Fruit fly (Drosophila melanogaster) whole organism, embryonic: ENCODE measurements around the gene CG15283.

Experiments
- Abd-B ChIP-seq: fragments of 200-800 bp; sonication (Bioruptor generic); optimal IDR thresholded peaks from 2 replicates; lab custom pipeline; 2018; ENCODE audit warnings: missing biosample characterization, mild to moderate bottlenecking, missing genetic modification characterization, moderate library complexity
- Atf3 ChIP-seq: fragments of 200-800 bp; sonication (Bioruptor generic); optimal IDR thresholded peaks from 3 replicates; lab custom pipeline; 2016; ENCODE audit warnings: missing biosample characterization, missing genetic modification characterization
- B-H2 ChIP-seq: fragments of 200-800 bp; sonication (Bioruptor generic); optimal IDR thresholded peaks from 2 replicates; lab custom pipeline; 2018; ENCODE audit warnings: missing biosample characterization, mild to moderate bottlenecking, missing genetic modification characterization
- CG1024 ChIP-seq: fragments of 200-800 bp; sonication (Bioruptor generic); IDR thresholded peaks from 2 replicates; pipeline ENCODE4 v1.3.6; 2022; ENCODE audit warnings: missing biosample characterization, missing genetic modification characterization
- CG10321 ChIP-seq: fragments of 200-800 bp; sonication (Bioruptor generic); IDR thresholded peaks from 2 replicates; pipeline ENCODE4 v1.3.6; 2022; ENCODE audit warnings: missing biosample characterization, missing genetic modification characterization
- CG10979 ChIP-seq: fragments of 200-800 bp; sonication (Bioruptor generic); optimal IDR thresholded peaks from 2 replicates; lab custom pipeline; 2018; ENCODE audit warnings: missing biosample characterization, mild to moderate bottlenecking, missing genetic modification characterization, moderate library complexity
- CG11085 ChIP-seq: fragments of 200-800 bp; sonication (Bioruptor generic); IDR thresholded peaks from 2 replicates; pipeline ENCODE4 v1.3.6; 2022; ENCODE audit warnings: missing biosample characterization, missing genetic modification characterization
- CG11398 ChIP-seq: fragments of 200-800 bp; sonication (Bioruptor generic); optimal IDR thresholded peaks from 2 replicates; lab custom pipeline; 2016; ENCODE audit warnings: missing biosample characterization, missing genetic modification characterization
- CG11456 ChIP-seq: fragments of 200-800 bp; sonication (Bioruptor generic); IDR thresholded peaks from 3 replicates; pipeline ENCODE4 v1.3.6; 2022; ENCODE audit warnings: missing biosample characterization, missing genetic modification characterization
- CG11504 ChIP-seq: fragments of 200-800 bp; sonication (Bioruptor generic); optimal IDR thresholded peaks from 3 replicates; lab custom pipeline; 2019; ENCODE audit warnings: missing biosample characterization, mild to moderate bottlenecking, missing genetic modification characterization, moderate library complexity
- CG12219 ChIP-seq: fragments of 200-800 bp; sonication (Bioruptor generic); optimal IDR thresholded peaks from 3 replicates; lab custom pipeline; 2018; ENCODE audit warnings: missing biosample characterization, mild to moderate bottlenecking, missing genetic modification characterization
- CG1233 ChIP-seq: fragments of 200-800 bp; sonication (Bioruptor generic); optimal IDR thresholded peaks from 4 replicates; lab custom pipeline; 2018; ENCODE audit warnings: missing biosample characterization, mild to moderate bottlenecking, missing genetic modification characterization
- CG13424 ChIP-seq: fragments of 200-800 bp; sonication (Bioruptor generic); optimal IDR thresholded peaks from 2 replicates; lab custom pipeline; 2019; ENCODE audit warnings: missing biosample characterization, mild to moderate bottlenecking, missing genetic modification characterization, moderate library complexity
- CG18262 ChIP-seq: fragments of 200-800 bp; optimal IDR thresholded peaks from 3 replicates; lab custom pipeline; 2019; ENCODE audit warnings: missing biosample characterization, mild to moderate bottlenecking, missing genetic modification characterization, moderate library complexity
- CG31388 ChIP-seq: fragments of 200-800 bp; sonication (Bioruptor generic); optimal IDR thresholded peaks from 2 replicates; lab custom pipeline; 2016; ENCODE audit warnings: missing biosample characterization, missing genetic modification characterization
- CG3163 ChIP-seq: fragments of 200-800 bp; sonication (Bioruptor generic); optimal IDR thresholded peaks from 3 replicates; lab custom pipeline; 2016; ENCODE audit warnings: missing biosample characterization, missing genetic modification characterization
- CG3838 ChIP-seq: fragments of 200-800 bp; sonication (Bioruptor generic); optimal IDR thresholded peaks from 3 replicates; lab custom pipeline; 2016; ENCODE audit warnings: missing biosample characterization, missing genetic modification characterization
- CG3847 ChIP-seq: fragments of 200-800 bp; sonication (Bioruptor generic); IDR thresholded peaks from 2 replicates; pipeline ENCODE4 v1.3.6; 2022; ENCODE audit warnings: missing biosample characterization, missing genetic modification characterization
- CG9932 ChIP-seq: fragments of 200-800 bp; sonication (Bioruptor generic); IDR thresholded peaks from 2 replicates; pipeline ENCODE4 v1.3.6; 2022; ENCODE audit warnings: missing biosample characterization, missing genetic modification characterization
- Deaf1 ChIP-seq: fragments of 200-800 bp; optimal IDR thresholded peaks from 3 replicates; lab custom pipeline; 2019; ENCODE audit warnings: missing biosample characterization, mild to moderate bottlenecking, missing genetic modification characterization, moderate library complexity
- ERR ChIP-seq: fragments of 200-800 bp; sonication (Bioruptor generic); optimal IDR thresholded peaks from 2 replicates; lab custom pipeline; 2016; ENCODE audit warnings: missing biosample characterization, missing genetic modification characterization
- Ets65A ChIP-seq: fragments of 200-800 bp; sonication (Bioruptor generic); peaks from one replicate; lab custom pipeline; 2016; ENCODE audit warnings: missing biosample characterization, missing genetic modification characterization
- HLH54F ChIP-seq: fragments of 200-800 bp; sonication (Bioruptor generic); optimal IDR thresholded peaks from 3 replicates; lab custom pipeline; 2016; ENCODE audit warnings: missing biosample characterization, missing genetic modification characterization
- Jarid2 ChIP-seq: fragments of 200-800 bp; sonication (Bioruptor generic); optimal IDR thresholded peaks from 3 replicates; lab custom pipeline; 2017; ENCODE audit warnings: mild to moderate bottlenecking, missing biosample characterization, missing genetic modification reagents, missing genetic modification characterization
- MESR4 ChIP-seq: fragments of 200-800 bp; sonication (Bioruptor generic); optimal IDR thresholded peaks from 2 replicates; lab custom pipeline; 2018; ENCODE audit warnings: missing biosample characterization, mild to moderate bottlenecking, missing genetic modification characterization, moderate library complexity
- Mrtf ChIP-seq: fragments of 200-800 bp; sonication (Bioruptor generic); IDR thresholded peaks from 3 replicates; pipeline ENCODE4 v1.3.6; 2022; ENCODE audit warnings: missing biosample characterization, missing genetic modification characterization
- Nf-YB ChIP-seq: fragments of 200-800 bp; sonication (Bioruptor generic); optimal IDR thresholded peaks from 3 replicates; lab custom pipeline; 2019; ENCODE audit warnings: missing biosample characterization, mild to moderate bottlenecking, missing genetic modification characterization, moderate library complexity
- Sin3A ChIP-seq: fragments of >200 bp; optimal IDR thresholded peaks from 2 replicates; lab custom pipeline; 2018
- Tbp ChIP-seq: fragments of >200 bp; optimal IDR thresholded peaks from 2 replicates; lab custom pipeline; 2018; ENCODE audit warnings: missing biosample characterization, missing genetic modification characterization
- Vsx1 ChIP-seq: fragments of 200-800 bp; sonication (Bioruptor generic); optimal IDR thresholded peaks from 2 replicates; lab custom pipeline; 2017; ENCODE audit warnings: missing biosample characterization, mild to moderate bottlenecking, missing genetic modification characterization, missing genetic modification reagents
- az2 ChIP-seq: fragments of 200-800 bp; sonication (Bioruptor generic); optimal IDR thresholded peaks from 3 replicates; lab custom pipeline; 2016; ENCODE audit warnings: missing biosample characterization, missing genetic modification characterization
- bbx ChIP-seq: fragments of 200-800 bp; sonication (Bioruptor generic); IDR thresholded peaks from 2 replicates; pipeline ENCODE4 v1.3.6; 2022; ENCODE audit warnings: missing biosample characterization, missing genetic modification characterization; ENCODE audit not compliant: partially characterized antibody
- bsh ChIP-seq, 2 experiments: fragments of 200-800 bp; sonication (Bioruptor generic); optimal IDR thresholded peaks; 2 replicates each; lab custom pipeline; 2017 to 2018; ENCODE audit warnings: mild to moderate bottlenecking in 2 of 2, missing biosample characterization in 2 of 2, missing genetic modification characterization in 2 of 2, moderate library complexity in 1 of 2
- cas ChIP-seq: fragments of 200-800 bp; sonication (Bioruptor generic); IDR thresholded peaks from 2 replicates; pipeline ENCODE4 v1.3.6; 2022; ENCODE audit warnings: missing biosample characterization, missing genetic modification characterization
- chif ChIP-seq, 2 experiments: fragments of 200-800 bp; sonication (Bioruptor generic); optimal IDR thresholded peaks; 3 replicates each; lab custom pipeline; 2016; ENCODE audit warnings: missing biosample characterization in 2 of 2, missing genetic modification characterization in 2 of 2
- chm ChIP-seq: fragments of 200-800 bp; sonication (Bioruptor generic); IDR thresholded peaks from 2 replicates; pipeline ENCODE4 v1.3.6; 2022; ENCODE audit warnings: missing biosample characterization, missing genetic modification characterization
- crp ChIP-seq, 2 experiments: fragments of 200-800 bp; sonication (Bioruptor generic); optimal IDR thresholded peaks; 2 replicates in 1 of 2; 3 replicates in 1 of 2; lab custom pipeline; 2017; ENCODE audit warnings: missing biosample characterization in 2 of 2, missing genetic modification characterization in 2 of 2, mild to moderate bottlenecking in 1 of 2, moderate library complexity in 1 of 2
- dmrt99B ChIP-seq: fragments of 200-800 bp; sonication (Bioruptor generic); optimal IDR thresholded peaks from 2 replicates; lab custom pipeline; 2018; ENCODE audit warnings: missing biosample characterization, mild to moderate bottlenecking, missing genetic modification characterization, moderate library complexity
- esg ChIP-seq: fragments of 200-800 bp; sonication (Bioruptor generic); conservative IDR thresholded peaks from 2 replicates; pipeline ENCODE4 v1.3.6; 2022; ENCODE audit warnings: missing biosample characterization, missing genetic modification characterization
- gcm2 ChIP-seq: fragments of 200-800 bp; sonication (Bioruptor generic); optimal IDR thresholded peaks from 2 replicates; lab custom pipeline; 2016; ENCODE audit warnings: missing biosample characterization, missing genetic modification characterization
- gem ChIP-seq: fragments of 200-800 bp; sonication (Bioruptor generic); optimal IDR thresholded peaks from 2 replicates; lab custom pipeline; 2019; ENCODE audit warnings: missing biosample characterization, mild to moderate bottlenecking, missing genetic modification characterization, moderate library complexity
- hbn ChIP-seq: fragments of 200-800 bp; sonication (Bioruptor generic); IDR thresholded peaks from 2 replicates; pipeline ENCODE4 v1.3.6; 2022; ENCODE audit warnings: missing biosample characterization, missing genetic modification characterization; ENCODE audit not compliant: partially characterized antibody
- nom ChIP-seq: fragments of 200-800 bp; sonication (Bioruptor generic); optimal IDR thresholded peaks from 2 replicates; lab custom pipeline; 2017; ENCODE audit warnings: missing biosample characterization, missing genetic modification characterization, mild to moderate bottlenecking, moderate library complexity, missing genetic modification reagents
- pb ChIP-seq: fragments of 200-800 bp; sonication (Bioruptor generic); optimal IDR thresholded peaks from 3 replicates; lab custom pipeline; 2016; ENCODE audit warnings: missing biosample characterization, missing genetic modification characterization
- sqz ChIP-seq: fragments of 200-800 bp; sonication (Bioruptor generic); optimal IDR thresholded peaks from 3 replicates; lab custom pipeline; 2018; ENCODE audit warnings: missing biosample characterization, mild to moderate bottlenecking, missing genetic modification characterization
- tll ChIP-seq, 2 experiments: fragments of 200-800 bp in 1 of 2; fragments of >200 bp in 1 of 2; sonication (Bioruptor generic) in 1 of 2; optimal IDR thresholded peaks; 2 replicates each; lab custom pipeline; 2017 to 2019; ENCODE audit warnings: missing biosample characterization in 2 of 2, missing genetic modification characterization in 2 of 2, mild to moderate bottlenecking in 1 of 2, moderate library complexity in 1 of 2
- zf30C ChIP-seq: fragments of 200-800 bp; sonication (Bioruptor generic); optimal IDR thresholded peaks from 3 replicates; lab custom pipeline; 2018; ENCODE audit warnings: missing biosample characterization, mild to moderate bottlenecking, missing genetic modification characterization
- zfh2 ChIP-seq: fragments of 200-800 bp; sonication (Bioruptor generic); optimal IDR thresholded peaks from 2 replicates; lab custom pipeline; 2016; ENCODE audit warnings: missing biosample characterization, missing genetic modification characterization

The CG15283 gene

dm6 chr2L:14490097-14491070 is 39.7 kb upstream of the CG15283 start, which contains the start of gene noc (continued):
- TF ChIP-seq Sin3A (lab: Kevin White, UChicago) (no peak), CG12219 (peak; percentile 44), Atf3 (GFP tag; lab: Kevin White, UChicago) (no peak), zf30C (GFP tag; lab: Kevin White, UChicago) (peak; percentile 24), CG11085 (GFP tag; lab: Robert Waterston, UW) (no peak), Mrtf (GFP tag; lab: Robert Waterston, UW) (no peak), ERR (GFP tag; lab: Kevin White, UChicago) (no peak), CG31388 (GFP tag; lab: Kevin White, UChicago) (no peak), nom (peak; percentile 56), CG1024 (GFP tag; lab: Robert Waterston, UW) (peak; percentile 54; the same call in 1 of the 2 replicates), bbx (GFP tag; lab: Robert Waterston, UW) (peak; percentile 58), CG18262 (peak; percentile 38), CG9932 (peak; percentile 45; the same call in 1 of the 2 replicates), sqz (GFP tag; lab: Kevin White, UChicago) (peak; percentile 66), CG11456 (GFP tag; lab: Robert Waterston, UW) (0 out of 3 replicates have a peak, but pooled peaks have one; percentile 56), CG1233 (GFP tag; lab: Kevin White, UChicago) (peak; percentile 17), bsh (GFP tag; optimal IDR thresholded peaks at IDR 0.05; lab: Kevin White, UChicago) (peak; percentile 16 to 44), Tbp (GFP tag; lab: Kevin White, UChicago) (peak; percentile 73), az2 (GFP tag; lab: Kevin White, UChicago) (no peak), tll (GFP tag; optimal IDR thresholded peaks at IDR 0.05; lab: Kevin White, UChicago) (peak in 1 of 2 experiments; percentile 91), MESR4 (GFP tag; lab: Kevin White, UChicago) (no peak), Vsx1 (GFP tag; lab: Kevin White, UChicago) (peak; percentile 59), Ets65A (GFP tag; lab: Kevin White, UChicago) (no peak), zfh2 (GFP tag; lab: Kevin White, UChicago) (no peak), cas (GFP tag; lab: Robert Waterston, UW) (0 out of 2 replicates have a peak, but pooled peaks have one; percentile 8), CG10979 (tag; lab: Kevin White, UChicago) (peak; percentile 7), gem (tag; lab: Kevin White, UChicago) (peak; percentile 5), hbn (GFP tag; lab: Robert Waterston, UW) (peak; percentile 44; the same call in 1 of the 2 replicates), CG3838 (GFP tag; lab: Kevin White, UChicago) (no peak), CG11398 (GFP tag; lab: Kevin White, UChicago) (no peak), CG3847 (GFP tag; lab: Robert Waterston, UW) (no peak), B-H2 (peak; percentile 25), esg (no peak), CG10321 (GFP tag; lab: Robert Waterston, UW) (peak; percentile 88), dmrt99B (tag; lab: Kevin White, UChicago) (peak; percentile 24), HLH54F (GFP tag; lab: Kevin White, UChicago) (peak; percentile 20), crp (GFP tag; optimal IDR thresholded peaks at IDR 0.05; lab: Kevin White, UChicago) (peak in 1 of 2 experiments; percentile 47), pb (GFP tag; lab: Kevin White, UChicago) (peak; percentile 52), chif (GFP tag; optimal IDR thresholded peaks at IDR 0.05; lab: Kevin White, UChicago) (peak in 1 of 2 experiments; percentile 35), CG3163 (GFP tag; lab: Kevin White, UChicago) (peak; percentile 17), Nf-YB (peak; percentile 99), Jarid2 (GFP tag; lab: Kevin White, UChicago) (peak; percentile 99), chm (GFP tag; lab: Robert Waterston, UW) (peak; percentile 97), CG11504 (tag; lab: Kevin White, UChicago) (peak; percentile 34), Deaf1 (peak; percentile 78), CG13424 (tag; lab: Kevin White, UChicago) (no peak), Abd-B (GFP tag; lab: Kevin White, UChicago) (peak; percentile 57), gcm2 (GFP tag; lab: Kevin White, UChicago) (peak; percentile 35)
